Fruit fly (Drosophila melanogaster): ENCODE data around the gene Dpm3.
A peak's percentile ranks its signal among the peaks of the same experiment; 100 is the strongest.

Gene Dpm3

DNA sequence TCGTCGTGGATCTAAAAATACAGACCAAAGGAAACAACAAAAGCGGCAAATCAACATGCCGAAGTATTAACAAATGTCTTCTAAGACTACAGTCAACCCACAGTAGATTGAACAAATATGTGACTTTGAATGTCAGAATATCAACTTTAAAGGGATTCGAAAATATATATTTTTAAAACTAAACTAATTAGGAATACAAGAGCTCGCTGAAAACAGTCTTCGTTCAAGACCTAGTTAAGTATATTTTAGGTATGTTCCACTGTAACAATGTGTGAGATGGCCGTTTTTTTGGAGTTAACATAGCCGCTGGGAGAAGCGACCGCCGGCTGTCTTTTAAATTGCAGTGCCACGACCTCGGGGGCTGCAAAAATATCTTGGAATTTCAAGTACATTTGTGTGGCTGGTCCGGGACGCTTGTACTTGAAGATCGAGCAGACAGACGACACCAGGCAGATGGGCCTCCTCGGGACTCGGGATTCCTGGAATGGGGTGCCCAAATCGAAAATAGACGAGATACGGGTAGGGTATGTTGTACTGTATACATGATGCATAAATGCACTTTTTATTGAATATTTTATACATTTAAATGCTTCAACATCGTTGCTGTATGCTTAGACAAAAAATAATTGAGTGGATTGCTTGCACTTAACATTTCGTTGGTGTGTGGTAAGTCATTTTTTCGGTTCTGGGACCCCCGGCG is 25.6 kb upstream of the Dpm3 start (continued):
- peak; percentile 30 for TF ChIP-seq CG9139 (GFP tag; optimal IDR thresholded peaks at IDR 0.05)
- TF ChIP-seq Met (GFP tag; optimal IDR thresholded peaks at IDR 0.05), result peak; percentile 71
- TF ChIP-seq CG6163 (GFP tag; IDR thresholded peaks at IDR 0.05), result peak; percentile 70; the same call in 2 of the 3 replicates
- peak; percentile 55 for TF ChIP-seq cyc (GFP tag; optimal IDR thresholded peaks at IDR 0.05)
- peak; percentile 77 for TF ChIP-seq Hr4 (GFP tag; optimal IDR thresholded peaks at IDR 0.05)
- peak; percentile 51 for TF ChIP-seq CG7368 (GFP tag; optimal IDR thresholded peaks at IDR 0.05)
- no peak for TF ChIP-seq fkh (GFP tag; optimal IDR thresholded peaks at IDR 0.05)
- no peak for TF ChIP-seq Blimp-1 (GFP tag; optimal IDR thresholded peaks at IDR 0.05)
- TF ChIP-seq CG6808 (GFP tag; optimal IDR thresholded peaks at IDR 0.05), result peak; percentile 37
- TF ChIP-seq CG10631 (GFP tag; optimal IDR thresholded peaks at IDR 0.05), result peak; percentile 73
- TF ChIP-seq Ets21C (GFP tag; optimal IDR thresholded peaks at IDR 0.05), result peak; percentile 2
- no peak for TF ChIP-seq Hr38 (GFP tag; optimal IDR thresholded peaks at IDR 0.05)
- TF ChIP-seq CG11294 (GFP tag; IDR thresholded peaks at IDR 0.05), result no peak

DNA sequence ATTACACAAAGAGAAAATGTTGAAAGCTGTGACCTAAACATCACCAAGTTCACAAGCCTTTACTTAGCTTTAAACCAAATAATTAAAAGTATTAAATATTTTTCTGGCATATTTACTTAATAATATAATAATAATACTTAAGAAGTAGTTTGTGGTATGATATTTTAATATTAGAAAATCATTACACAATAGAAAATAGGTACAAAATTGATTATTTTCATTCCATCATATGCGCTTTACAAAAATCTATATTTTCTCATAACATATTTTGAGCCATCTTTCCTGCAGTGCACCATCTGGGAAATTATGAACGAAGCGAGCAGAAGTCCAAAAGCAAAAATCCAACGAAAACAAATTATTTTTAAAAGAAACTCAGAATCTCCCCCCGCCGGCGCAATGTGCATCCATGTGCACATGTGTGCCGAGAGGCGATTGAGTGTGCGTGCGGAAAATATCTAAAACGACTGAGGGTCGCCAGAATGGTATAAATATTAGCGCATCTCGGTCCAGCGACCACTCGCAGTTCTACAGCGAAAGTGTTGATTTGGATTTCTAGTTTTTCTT is 22.7 kb upstream of the Dpm3 start, which contains the start of gene Act87E:
Gene Act87E (plus strand): TSS at position 514 of the 564 bp plus-strand sequence.
- TF ChIP-seq CG31627 (GFP tag; optimal IDR thresholded peaks at IDR 0.05) (no peak), spab (GFP tag; optimal IDR thresholded peaks at IDR 0.05) (peak; percentile 36), CG34406 (GFP tag; optimal IDR thresholded peaks at IDR 0.05) (peak; percentile 18), Hr38 (GFP tag; optimal IDR thresholded peaks at IDR 0.05) (no peak), Eip78C (GFP tag) (peak; percentile 77), lz (GFP tag; optimal IDR thresholded peaks at IDR 0.05) (no peak), fkh (GFP tag; optimal IDR thresholded peaks at IDR 0.05) (no peak), CG4318 (GFP tag; optimal IDR thresholded peaks at IDR 0.05) (peak; percentile 47), Blimp-1 (GFP tag; optimal IDR thresholded peaks at IDR 0.05) (no peak), Eip75B (GFP tag; optimal IDR thresholded peaks at IDR 0.05) (no peak), svp (GFP tag) (peak; percentile 11), Eip93F (GFP tag; optimal IDR thresholded peaks at IDR 0.05) (no peak), Ets96B (tag; optimal IDR thresholded peaks at IDR 0.05) (no peak), Sox14 (GFP tag; optimal IDR thresholded peaks at IDR 0.05) (no peak), salr (GFP tag; optimal IDR thresholded peaks at IDR 0.05) (peak in 1 of 2 experiments; percentile 46), dsx (GFP tag; optimal IDR thresholded peaks at IDR 0.05; ENCODE audit: poor library complexity, severe bottlenecking) (peak; percentile 23), CG3919 (GFP tag; optimal IDR thresholded peaks at IDR 0.05) (peak; percentile 1), Met (GFP tag; optimal IDR thresholded peaks at IDR 0.05) (no peak), CG16779 (tag; optimal IDR thresholded peaks at IDR 0.05) (no peak), CG10669 (GFP tag; optimal IDR thresholded peaks at IDR 0.05) (peak; percentile 33), CG6808 (GFP tag; optimal IDR thresholded peaks at IDR 0.05) (peak; percentile 54), CG3032 (tag; optimal IDR thresholded peaks at IDR 0.05) (peak; percentile 49), esn (GFP tag; optimal IDR thresholded peaks at IDR 0.05) (no peak), CG6163 (GFP tag; IDR thresholded peaks at IDR 0.05) (no peak), CG11294 (GFP tag; IDR thresholded peaks at IDR 0.05) (no peak), CG6854 (GFP tag; optimal IDR thresholded peaks at IDR 0.05) (no peak), CG8319 (GFP tag; optimal IDR thresholded peaks at IDR 0.05) (no peak), net (GFP tag; optimal IDR thresholded peaks at IDR 0.05) (peak; percentile 37), CG8632 (GFP tag; optimal IDR thresholded peaks at IDR 0.05) (peak; percentile 21), OdsH (GFP tag; optimal IDR thresholded peaks at IDR 0.05) (peak; percentile 26), CG11902 (GFP tag; optimal IDR thresholded peaks at IDR 0.05) (no peak), CG8119 (GFP tag; IDR thresholded peaks at IDR 0.05) (peak; percentile 64), CG15336 (GFP tag; IDR thresholded peaks at IDR 0.05) (peak; percentile 56), Hr39 (GFP tag; optimal IDR thresholded peaks at IDR 0.05) (no peak), Sox102F (GFP tag; optimal IDR thresholded peaks at IDR 0.05) (no peak), dac (GFP tag; optimal IDR thresholded peaks at IDR 0.05) (no peak), pdm3 (GFP tag; optimal IDR thresholded peaks at IDR 0.05) (no peak), CG6792 (GFP tag; optimal IDR thresholded peaks at IDR 0.05) (no peak), achi (GFP tag; optimal IDR thresholded peaks at IDR 0.05) (peak; percentile 19), CG11762 (GFP tag; optimal IDR thresholded peaks at IDR 0.05; ENCODE audit: insufficient read depth) (no peak), eg (GFP tag; IDR thresholded peaks at IDR 0.05) (no peak), Ets21C (GFP tag; optimal IDR thresholded peaks at IDR 0.05) (no peak), CG10631 (GFP tag; optimal IDR thresholded peaks at IDR 0.05) (peak; percentile 58)
